Worm (Caenorhabditis elegans) whole organism, late embryonic: ENCODE measurements around the gene mltn-10.

Experiments
- F13H6.1 ChIP-seq: sonication (generic microtip); optimal IDR thresholded peaks from 2 replicates; lab custom pipeline; 2016; ENCODE audit warnings: missing genetic modification characterization, missing compliant biosample characterization
- ceh-19 ChIP-seq: fragments of 200-800 bp; sonication (Bioruptor generic); optimal IDR thresholded peaks from 2 replicates; lab custom pipeline; 2018; ENCODE audit warnings: mild to moderate bottlenecking, missing genetic modification characterization, missing compliant biosample characterization
- ceh-22 ChIP-seq: sonication (generic microtip); optimal IDR thresholded peaks from 2 replicates; lab custom pipeline; 2017; ENCODE audit warnings: missing biosample characterization, missing genetic modification characterization
- ceh-45 ChIP-seq: fragments of 200-800 bp; sonication (Bioruptor generic); IDR thresholded peaks from 2 replicates; pipeline ENCODE4 v1.3.6; 2022; ENCODE audit warnings: missing genetic modification reagents, missing genetic modification characterization, missing compliant biosample characterization
- sox-4 ChIP-seq: sonication (generic microtip); optimal IDR thresholded peaks from 2 replicates; lab custom pipeline; 2017; ENCODE audit warnings: mild to moderate bottlenecking, missing genetic modification characterization, inconsistent platforms, missing compliant biosample characterization
- tbx-2 ChIP-seq: sonication (generic microtip); optimal IDR thresholded peaks from 2 replicates; lab custom pipeline; 2016; ENCODE audit warnings: missing genetic modification characterization, missing compliant biosample characterization
- unc-42 ChIP-seq: sonication (generic microtip); optimal IDR thresholded peaks from 2 replicates; lab custom pipeline; 2016; ENCODE audit warnings: missing genotype, missing genetic modification characterization, missing compliant biosample characterization
- unc-86 ChIP-seq: sonication (generic microtip); optimal IDR thresholded peaks from 2 replicates; lab custom pipeline; 2016; ENCODE audit warnings: missing genetic modification characterization, missing compliant biosample characterization

DNA sequence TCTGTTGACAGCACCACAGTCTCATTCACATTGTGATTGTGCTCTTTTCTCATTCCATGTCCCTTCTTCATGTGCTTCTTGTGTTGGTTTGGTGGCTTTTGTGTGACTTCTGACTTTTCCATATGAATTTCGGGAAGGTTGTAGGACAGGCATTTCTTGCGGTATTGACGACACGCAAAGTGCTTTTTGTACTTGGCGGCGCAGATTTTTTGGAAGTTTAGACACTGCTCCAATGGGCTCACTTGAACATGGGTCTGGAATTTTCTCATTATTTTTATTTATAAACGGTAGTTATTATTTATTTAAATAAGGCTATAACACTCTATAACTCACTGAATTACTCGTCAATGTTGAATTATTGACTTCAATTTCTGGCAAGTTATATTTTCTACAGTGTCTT, 18.6 kb upstream of the mltn-10 start:
- TF ChIP-seq unc-86 (tag; lab: Kevin White, UChicago) (no peak), ceh-22 (tag; lab: Kevin White, UChicago) (no peak), sox-4 (tag; lab: Kevin White, UChicago) (no peak), unc-42 (tag; lab: Kevin White, UChicago) (no peak), tbx-2 (tag; lab: Kevin White, UChicago) (no peak), ceh-45 (no peak), ceh-19 (GFP tag; lab: Kevin White, UChicago) (no peak), F13H6.1 (tag; lab: Kevin White, UChicago) (no peak)
